Worm (Caenorhabditis elegans) whole organism, young adult: Measurements from ENCODE around the gene spp-3.

Experiments used
- Y53F4B.3 ChIP-seq: fragments of 200-800 bp; sonication (Bioruptor generic); IDR thresholded peaks from 2 replicates; pipeline ENCODE4 v1.3.6; 2022; ENCODE audit warnings: missing genetic modification reagents, missing genetic modification characterization, missing compliant biosample characterization
- attf-5 ChIP-seq: fragments of 200-800 bp; sonication (Bioruptor generic); optimal IDR thresholded peaks from 2 replicates; lab custom pipeline; 2018; ENCODE audit warnings: mild to moderate bottlenecking, missing genetic modification characterization, missing compliant biosample characterization
- lsl-1 ChIP-seq: fragments of 200-800 bp; sonication (Bioruptor generic); optimal IDR thresholded peaks from 2 replicates; lab custom pipeline; 2018; ENCODE audit warnings: mild to moderate bottlenecking, missing genetic modification characterization, moderate library complexity, missing compliant biosample characterization
- snpc-4 ChIP-seq, 5 experiments: fragments of 150-350 bp in 1 of 5; sonication (generic microtip) in 4 of 5; optimal IDR thresholded peaks; 2 replicates each; lab custom pipeline; 2014 to 2018; ENCODE audit warnings: missing genetic modification characterization in 5 of 5, missing biosample characterization in 3 of 5, antibody characterized with exemption in 2 of 5, mild to moderate bottlenecking in 2 of 5, missing compliant biosample characterization in 2 of 5, missing genotype in 2 of 5, moderate library complexity in 2 of 5, missing genetic modification reagents in 1 of 5
- tlf-1 ChIP-seq: fragments of 200-800 bp; sonication (Bioruptor generic); optimal IDR thresholded peaks from 2 replicates; lab custom pipeline; 2018; ENCODE audit warnings: mild to moderate bottlenecking, missing genetic modification characterization, missing compliant biosample characterization

- TF ChIP-seq snpc-4 (GFP tag; optimal IDR thresholded peaks at IDR 0.05; lab: Kevin White, UChicago), result no peak
- no peak for TF ChIP-seq snpc-4 (tag; optimal IDR thresholded peaks at IDR 0.05; lab: Kevin White, UChicago)
- no peak for TF ChIP-seq attf-5 (GFP tag; lab: Kevin White, UChicago)
- no peak for TF ChIP-seq lsl-1 (GFP tag; lab: Kevin White, UChicago)
- no peak for TF ChIP-seq tlf-1 (GFP tag; lab: Kevin White, UChicago)
- TF ChIP-seq Y53F4B.3 (GFP tag; lab: Robert Waterston, UW), result no peak
These were observed 49.8 kb downstream of the spp-3 start, which contains the start of gene F46H5.2 for ce11 chrX:7265348-7265747.
